Fruit fly (Drosophila melanogaster) whole organism, wandering third instar larva: Measurements from ENCODE around the gene CG31345.

Source experiments
- CG32264 ChIP-seq: fragments of 200-800 bp; sonication (Bioruptor generic); optimal IDR thresholded peaks from 2 replicates; lab custom pipeline; 2016; ENCODE audit warnings: missing biosample characterization, missing genetic modification characterization
- Mio ChIP-seq: sonication (Bioruptor generic); optimal IDR thresholded peaks from 2 replicates; lab custom pipeline; 2016; ENCODE audit warnings: missing biosample characterization, missing genetic modification characterization
- dmrt93B ChIP-seq: fragments of 200-800 bp; sonication (Bioruptor generic); optimal IDR thresholded peaks from 2 replicates; lab custom pipeline; 2018; ENCODE audit warnings: missing biosample characterization, mild to moderate bottlenecking, missing genetic modification characterization
- h ChIP-seq: fragments of 200-800 bp; sonication (Bioruptor generic); optimal IDR thresholded peaks from 3 replicates; lab custom pipeline; 2016; ENCODE audit warnings: missing biosample characterization, mild to moderate bottlenecking, missing genetic modification characterization

DNA sequence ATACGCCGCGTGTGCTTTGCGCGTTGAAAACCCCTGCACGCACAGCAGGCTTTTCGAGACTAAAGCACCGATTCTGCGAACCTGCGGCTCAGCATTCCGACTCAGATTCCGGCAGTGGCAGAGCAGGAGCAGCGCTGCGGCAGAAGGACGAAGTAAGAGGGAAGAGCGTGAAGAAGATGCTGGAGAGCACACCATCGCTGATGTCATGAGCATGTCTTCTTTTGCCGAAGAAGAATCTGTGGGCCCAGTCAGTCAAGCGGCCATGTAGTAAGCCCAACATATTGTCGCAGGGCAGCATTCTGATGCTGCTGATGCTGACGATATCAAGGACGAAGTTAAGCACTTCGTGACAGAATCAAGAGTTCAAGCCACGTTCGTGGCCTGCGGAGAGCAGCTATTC, 33.7 kb downstream of the CG31345 start, which contains the start of gene beat-Vc:
- TF ChIP-seq h (GFP tag; lab: Kevin White, UChicago) (no peak), CG32264 (GFP tag; lab: Kevin White, UChicago) (no peak), Mio (no peak), dmrt93B (GFP tag; lab: Kevin White, UChicago) (no peak)
